Worm (Caenorhabditis elegans) whole organism, L4 larva: ENCODE results near the gene K08F9.3.

Experiments used
- F37D6.2 ChIP-seq: sonication (generic microtip); optimal IDR thresholded peaks from 2 replicates; lab custom pipeline; 2016; ENCODE audit warnings: mild to moderate bottlenecking, missing genetic modification characterization, missing compliant biosample characterization
- R02D3.7 ChIP-seq: fragments of 150-350 bp; sonication (generic microtip); optimal IDR thresholded peaks from 3 replicates; lab custom pipeline; 2014; ENCODE audit warnings: missing biosample characterization, missing genetic modification characterization
- T26A8.4 ChIP-seq: fragments of 200-800 bp; sonication (Bioruptor generic); IDR thresholded peaks from 2 replicates; pipeline ENCODE4 v1.3.6; 2022; ENCODE audit warnings: missing genetic modification characterization, missing compliant biosample characterization
- Y105C5A.15 ChIP-seq: fragments of 200-800 bp; sonication (Bioruptor generic); IDR thresholded peaks from 2 replicates; pipeline ENCODE4 v1.3.6; 2022; ENCODE audit warnings: missing genetic modification characterization, missing compliant biosample characterization
- Y5F2A.4 ChIP-seq: fragments of 200-800 bp; sonication (Bioruptor generic); optimal IDR thresholded peaks from 2 replicates; lab custom pipeline; 2018; ENCODE audit warnings: mild to moderate bottlenecking, missing genetic modification characterization, missing compliant biosample characterization
- ZK337.2 ChIP-seq: fragments of 200-800 bp; sonication (Bioruptor generic); IDR thresholded peaks from 2 replicates; pipeline ENCODE4 v1.3.6; 2022; ENCODE audit warnings: missing genetic modification reagents, missing genetic modification characterization, missing compliant biosample characterization
- ZK546.5 ChIP-seq, 2 experiments: sonication (generic microtip); optimal IDR thresholded peaks; 2 replicates each; lab custom pipeline; 2017; ENCODE audit warnings: missing biosample characterization in 2 of 2, missing genetic modification characterization in 2 of 2
- aha-1 ChIP-seq: fragments of 150-350 bp; peaks from one replicate; lab custom pipeline; 2014; ENCODE audit warnings: missing biosample characterization, missing genetic modification characterization
- arid-1 ChIP-seq: fragments of 200-800 bp; sonication (Bioruptor generic); conservative IDR thresholded peaks from 2 replicates; pipeline ENCODE4 v1.3.6; 2022; ENCODE audit warnings: missing genetic modification reagents, missing genetic modification characterization, missing compliant biosample characterization
- ceh-28 ChIP-seq: fragments of 150-350 bp; optimal IDR thresholded peaks from 2 replicates; lab custom pipeline; 2014; ENCODE audit warnings: missing biosample characterization, missing genetic modification reagents, missing genetic modification characterization
- ceh-32 ChIP-seq: sonication (generic microtip); optimal IDR thresholded peaks from 2 replicates; lab custom pipeline; 2016; ENCODE audit warnings: mild to moderate bottlenecking, missing genetic modification characterization, missing compliant biosample characterization; ENCODE audit not compliant: poor library complexity
- ceh-44 ChIP-seq: fragments of 200-800 bp; sonication (Bioruptor generic); IDR thresholded peaks from 2 replicates; pipeline ENCODE4 v1.3.6; 2022; ENCODE audit warnings: missing genetic modification reagents, missing genetic modification characterization, missing compliant biosample characterization
- ceh-62 ChIP-seq: sonication (generic microtip); optimal IDR thresholded peaks from 2 replicates; lab custom pipeline; 2017; ENCODE audit warnings: missing biosample characterization, missing genetic modification characterization
- ceh-82 ChIP-seq: sonication (generic microtip); optimal IDR thresholded peaks from 2 replicates; lab custom pipeline; 2017; ENCODE audit warnings: missing biosample characterization, missing genetic modification characterization
- daf-12 ChIP-seq: fragments of 150-350 bp; optimal IDR thresholded peaks from 2 replicates; lab custom pipeline; 2014; ENCODE audit warnings: missing biosample characterization, missing genetic modification reagents, missing genetic modification characterization
- dmd-6 ChIP-seq: fragments of 200-800 bp; sonication (Bioruptor generic); IDR thresholded peaks from 2 replicates; pipeline ENCODE4 v1.3.6; 2022; ENCODE audit warnings: missing genetic modification reagents, missing genetic modification characterization, missing compliant biosample characterization
- dmd-8 ChIP-seq: fragments of 200-800 bp; sonication (Bioruptor generic); IDR thresholded peaks from 2 replicates; pipeline ENCODE4 v1.3.6; 2022; ENCODE audit warnings: missing genetic modification characterization, missing compliant biosample characterization
- duxl-1 ChIP-seq: sonication (generic microtip); optimal IDR thresholded peaks from 2 replicates; lab custom pipeline; 2016; ENCODE audit warnings: mild to moderate bottlenecking, missing genetic modification characterization, moderate library complexity, missing compliant biosample characterization; ENCODE audit not compliant: poor library complexity
- egl-27 ChIP-seq: sonication (generic microtip); optimal IDR thresholded peaks from 3 replicates; lab custom pipeline; 2017; ENCODE audit warnings: missing biosample characterization, missing genetic modification reagents, missing genetic modification characterization
- egl-43 ChIP-seq: fragments of 200-800 bp; sonication (Bioruptor generic); IDR thresholded peaks from 2 replicates; pipeline ENCODE4 v1.3.6; 2022; ENCODE audit warnings: missing genetic modification reagents, missing genetic modification characterization, missing compliant biosample characterization
- fkh-10 ChIP-seq: fragments of 150-350 bp; optimal IDR thresholded peaks from 2 replicates; lab custom pipeline; 2014; ENCODE audit warnings: missing biosample characterization, missing genetic modification reagents, missing genetic modification characterization
- fos-1 ChIP-seq: fragments of 150-350 bp; optimal IDR thresholded peaks from 2 replicates; lab custom pipeline; 2014; ENCODE audit warnings: missing biosample characterization, missing genetic modification characterization
- gei-8 ChIP-seq: fragments of 200-800 bp; sonication (Bioruptor generic); optimal IDR thresholded peaks from 2 replicates; lab custom pipeline; 2018; ENCODE audit warnings: mild to moderate bottlenecking, missing genetic modification characterization, missing compliant biosample characterization
- hif-1 ChIP-seq, 2 experiments: sonication (generic microtip); optimal IDR thresholded peaks; 2 replicates each; lab custom pipeline; 2016 to 2017; ENCODE audit warnings: missing compliant biosample characterization in 2 of 2, missing genetic modification characterization in 2 of 2, missing genetic modification reagents in 2 of 2, missing genotype in 2 of 2, mild to moderate bottlenecking in 1 of 2
- hlh-11 ChIP-seq: fragments of 200-800 bp; sonication (Bioruptor generic); optimal IDR thresholded peaks from 2 replicates; lab custom pipeline; 2018; ENCODE audit warnings: mild to moderate bottlenecking, missing genetic modification characterization, missing compliant biosample characterization
- hlh-30 ChIP-seq: sonication (generic microtip); optimal IDR thresholded peaks from 2 replicates; lab custom pipeline; 2017; ENCODE audit warnings: antibody characterized with exemption, mild to moderate bottlenecking, missing genetic modification characterization, missing compliant biosample characterization; ENCODE audit not compliant: insufficient read depth
- hmg-1.1 ChIP-seq: fragments of 200-800 bp; sonication (Bioruptor generic); IDR thresholded peaks from 2 replicates; pipeline ENCODE4 v1.3.6; 2022; ENCODE audit warnings: missing genetic modification reagents, missing genetic modification characterization, missing compliant biosample characterization
- jun-1 ChIP-seq: fragments of 150-350 bp; optimal IDR thresholded peaks from 2 replicates; lab custom pipeline; 2014; ENCODE audit warnings: missing biosample characterization, missing genetic modification reagents, missing genetic modification characterization
- lim-7 ChIP-seq: fragments of 200-800 bp; sonication (Bioruptor generic); IDR thresholded peaks from 2 replicates; pipeline ENCODE4 v1.3.6; 2022; ENCODE audit warnings: missing genetic modification characterization, missing compliant biosample characterization
- lin-1 ChIP-seq: fragments of 200-800 bp; sonication (Bioruptor generic); IDR thresholded peaks from 2 replicates; pipeline ENCODE4 v1.3.6; 2022; ENCODE audit warnings: missing genetic modification reagents, missing genetic modification characterization, missing compliant biosample characterization
- lin-13 ChIP-seq: fragments of 150-350 bp; optimal IDR thresholded peaks from 2 replicates; lab custom pipeline; 2014; ENCODE audit warnings: missing biosample characterization, missing genetic modification reagents, missing genetic modification characterization
- lin-29 ChIP-seq: fragments of 200-800 bp; sonication (Bioruptor generic); IDR thresholded peaks from 2 replicates; pipeline ENCODE4 v1.3.6; 2022; ENCODE audit warnings: missing genetic modification reagents, missing genetic modification characterization, missing compliant biosample characterization
- lir-3 ChIP-seq: sonication (generic microtip); optimal IDR thresholded peaks from 2 replicates; lab custom pipeline; 2016; ENCODE audit warnings: mild to moderate bottlenecking, missing genetic modification characterization, missing compliant biosample characterization
- madf-5 ChIP-seq, 2 experiments: fragments of 200-800 bp; sonication (Bioruptor generic); IDR thresholded peaks; 2 replicates each; pipeline ENCODE4 v1.3.6; 2022; ENCODE audit warnings: missing compliant biosample characterization in 2 of 2, missing genetic modification characterization in 2 of 2
- mdt-29 ChIP-seq: fragments of 200-800 bp; sonication (Bioruptor generic); IDR thresholded peaks from 2 replicates; pipeline ENCODE4 v1.3.6; 2022; ENCODE audit warnings: missing genetic modification reagents, missing genetic modification characterization, missing compliant biosample characterization
- mep-1 ChIP-seq: fragments of 150-350 bp; sonication (generic microtip); optimal IDR thresholded peaks from 3 replicates; lab custom pipeline; 2014; ENCODE audit warnings: missing biosample characterization, missing genetic modification characterization
- nhr-11 ChIP-seq: fragments of 150-350 bp; optimal IDR thresholded peaks from 2 replicates; lab custom pipeline; 2014; ENCODE audit warnings: missing biosample characterization, missing genetic modification characterization
- nhr-28 ChIP-seq: fragments of 150-350 bp; optimal IDR thresholded peaks from 2 replicates; lab custom pipeline; 2014; ENCODE audit warnings: missing biosample characterization, missing genetic modification characterization
- nhr-6 ChIP-seq: fragments of 150-350 bp; optimal IDR thresholded peaks from 2 replicates; lab custom pipeline; 2014; ENCODE audit warnings: missing biosample characterization, missing genetic modification characterization
- nhr-76 ChIP-seq: fragments of 150-350 bp; optimal IDR thresholded peaks from 2 replicates; lab custom pipeline; 2014; ENCODE audit warnings: missing biosample characterization, missing genetic modification characterization
- rbr-2 ChIP-seq: sonication (generic microtip); optimal IDR thresholded peaks from 2 replicates; lab custom pipeline; 2016; ENCODE audit warnings: missing genotype, missing genetic modification characterization, missing compliant biosample characterization
- saeg-2 ChIP-seq: fragments of 200-800 bp; sonication (Bioruptor generic); IDR thresholded peaks from 2 replicates; pipeline ENCODE4 v1.3.6; 2022; ENCODE audit warnings: missing genetic modification reagents, missing genetic modification characterization, missing compliant biosample characterization
- sdz-12 ChIP-seq: fragments of 200-800 bp; sonication (Bioruptor generic); optimal IDR thresholded peaks from 2 replicates; lab custom pipeline; 2018; ENCODE audit warnings: mild to moderate bottlenecking, missing genetic modification characterization, missing compliant biosample characterization
- snpc-4 ChIP-seq: fragments of 150-350 bp; optimal IDR thresholded peaks from 2 replicates; lab custom pipeline; 2014; ENCODE audit warnings: missing biosample characterization, missing genetic modification characterization
- spr-1 ChIP-seq: sonication (generic microtip); optimal IDR thresholded peaks from 2 replicates; lab custom pipeline; 2016; ENCODE audit warnings: mild to moderate bottlenecking, missing genetic modification characterization, missing compliant biosample characterization
- spr-3 ChIP-seq: fragments of 200-800 bp; sonication (Bioruptor generic); optimal IDR thresholded peaks from 2 replicates; lab custom pipeline; 2018; ENCODE audit warnings: mild to moderate bottlenecking, missing genetic modification characterization, missing compliant biosample characterization
- unc-39 ChIP-seq: sonication (generic microtip); optimal IDR thresholded peaks from 2 replicates; lab custom pipeline; 2017; ENCODE audit warnings: missing biosample characterization, missing genetic modification characterization
- unc-62 ChIP-seq, 3 experiments: fragments of 150-350 bp in 1 of 3; sonication (generic microtip); optimal IDR thresholded peaks in 2 of 3; peaks in 1 of 3; 1 replicate in 1 of 3; 2 replicates in 2 of 3; lab custom pipeline; 2014 to 2017; ENCODE audit warnings: missing biosample characterization in 3 of 3, missing genetic modification characterization in 3 of 3, missing genetic modification reagents in 3 of 3, missing genotype in 1 of 3
- zfp-2 ChIP-seq: sonication (generic microtip); optimal IDR thresholded peaks from 2 replicates; lab custom pipeline; 2016; ENCODE audit warnings: mild to moderate bottlenecking, missing genetic modification characterization, missing compliant biosample characterization
- zip-11 ChIP-seq: fragments of 200-800 bp; sonication (Bioruptor generic); IDR thresholded peaks from 2 replicates; pipeline ENCODE4 v1.3.6; 2022; ENCODE audit warnings: missing genetic modification characterization, missing compliant biosample characterization
- ztf-11 ChIP-seq: fragments of 150-350 bp; optimal IDR thresholded peaks from 2 replicates; lab custom pipeline; 2014; ENCODE audit warnings: missing biosample characterization, missing genetic modification characterization
- ztf-7 ChIP-seq: fragments of 150-350 bp; optimal IDR thresholded peaks from 2 replicates; lab custom pipeline; 2014; ENCODE audit warnings: missing biosample characterization, missing genetic modification characterization

K08F9.3 gene

ce11 chrV:15190903-15191302 is 50.6 kb downstream of the K08F9.3 start, which contains the start of gene Y75B12B.11 (continued):
- TF ChIP-seq ceh-32 (tag; lab: Kevin White, UChicago) (peak; percentile 65), fkh-10 (GFP tag; lab: Kevin White, UChicago) (no peak), egl-27 (tag; lab: Kevin White, UChicago) (no peak), F37D6.2 (tag; lab: Kevin White, UChicago) (peak; percentile 72), hlh-11 (tag; lab: Kevin White, UChicago) (peak; percentile 76), lin-29 (peak; percentile 85), arid-1 (peak; percentile 97), nhr-76 (tag; lab: Kevin White, UChicago) (no peak), ztf-11 (tag; lab: Kevin White, UChicago) (no peak), lin-1 (GFP tag; lab: Robert Waterston, UW) (peak; percentile 96), mep-1 (tag; lab: Kevin White, UChicago) (peak; percentile 92), egl-43 (GFP tag; lab: Robert Waterston, UW) (peak; percentile 99), dmd-6 (peak; percentile 80), lin-13 (GFP tag; lab: Kevin White, UChicago) (peak; percentile 93), unc-39 (tag; lab: Kevin White, UChicago) (no peak), spr-3 (GFP tag; lab: Kevin White, UChicago) (peak; percentile 93), nhr-28 (peak; percentile 23), Y5F2A.4 (GFP tag; lab: Kevin White, UChicago) (peak; percentile 94), T26A8.4 (peak; percentile 94), hif-1 (tag; optimal IDR thresholded peaks at IDR 0.05; lab: Kevin White, UChicago) (peak; percentile 39 to 66), Y105C5A.15 (GFP tag; lab: Robert Waterston, UW) (peak; percentile 94), R02D3.7 (tag; lab: Kevin White, UChicago) (no peak), daf-12 (tag; lab: Kevin White, UChicago) (no peak), fos-1 (no peak), spr-1 (peak; percentile 95), rbr-2 (tag; lab: Kevin White, UChicago) (peak; percentile 80), dmd-8 (GFP tag; lab: Robert Waterston, UW) (peak; percentile 99), ceh-62 (tag; lab: Kevin White, UChicago) (no peak), zfp-2 (peak; percentile 66), snpc-4 (tag; lab: Kevin White, UChicago) (no peak), ztf-7 (tag; lab: Kevin White, UChicago) (peak; percentile 42), duxl-1 (tag; lab: Kevin White, UChicago) (peak; percentile 84), gei-8 (GFP tag; lab: Kevin White, UChicago) (peak; percentile 97), lir-3 (tag; lab: Kevin White, UChicago) (peak; percentile 88), sdz-12 (GFP tag; lab: Kevin White, UChicago) (peak; percentile 91), saeg-2 (GFP tag; lab: Robert Waterston, UW) (peak; percentile 92), mdt-29 (GFP tag; lab: Robert Waterston, UW) (peak; percentile 79), hmg-1.1 (GFP tag; lab: Robert Waterston, UW) (peak; percentile 92), ceh-28 (tag; lab: Kevin White, UChicago) (no peak), aha-1 (tag; lab: Kevin White, UChicago) (peak; percentile 98), madf-5 (GFP tag; IDR thresholded peaks at IDR 0.05; lab: Robert Waterston, UW) (peak; percentile 88 to 90), jun-1 (tag; lab: Kevin White, UChicago) (peak; percentile 57), nhr-6 (tag; lab: Kevin White, UChicago) (peak; percentile 96), unc-62 (GFP tag; optimal IDR thresholded peaks at IDR 0.05 in 1 of 2; lab: Kevin White, UChicago) (no peak), unc-62 (tag; optimal IDR thresholded peaks at IDR 0.05; lab: Kevin White, UChicago) (no peak), zip-11 (peak; percentile 88), lim-7 (GFP tag; lab: Robert Waterston, UW) (peak; percentile 98), ceh-44 (peak; percentile 95), ZK546.5 (tag; optimal IDR thresholded peaks at IDR 0.05; lab: Kevin White, UChicago) (no peak), nhr-11 (tag; lab: Kevin White, UChicago) (peak; percentile 55), hlh-30 (tag; lab: Kevin White, UChicago) (peak; percentile 78), ceh-82 (tag; lab: Kevin White, UChicago) (no peak), ZK337.2 (GFP tag; lab: Robert Waterston, UW) (peak; percentile 89)
